Fruit fly (Drosophila melanogaster): ENCODE measurements around the gene CG13891.

DNA sequence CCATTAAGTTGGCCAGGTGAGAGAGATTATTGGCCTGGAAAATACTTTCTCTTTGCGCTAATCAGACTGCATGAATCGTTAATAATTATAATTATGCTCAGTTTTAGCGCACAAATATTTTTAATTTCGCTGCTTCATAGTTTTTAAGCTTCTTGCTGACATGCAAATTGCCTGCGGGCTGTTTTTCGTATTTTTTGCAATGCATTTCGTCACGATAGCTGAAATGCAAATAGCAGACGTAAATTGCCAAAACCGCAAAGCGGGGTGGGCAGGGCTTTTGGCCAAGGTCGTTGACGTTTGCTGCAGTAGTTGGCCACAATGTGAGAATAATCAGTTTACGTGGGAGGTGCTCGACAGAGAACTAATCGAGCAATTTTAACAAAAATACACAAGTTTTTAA lies 4.6 kb upstream of the CG13891 start:
- TF ChIP-seq Eip93F (GFP tag; optimal IDR thresholded peaks at IDR 0.05) (no peak), CG4318 (GFP tag; optimal IDR thresholded peaks at IDR 0.05) (no peak), CG16779 (tag; optimal IDR thresholded peaks at IDR 0.05) (no peak), Gug (GFP tag; IDR thresholded peaks at IDR 0.05) (no peak), dsx (GFP tag; optimal IDR thresholded peaks at IDR 0.05; ENCODE audit: poor library complexity, severe bottlenecking) (no peak), CG31627 (GFP tag; optimal IDR thresholded peaks at IDR 0.05) (no peak), svp (GFP tag) (no peak), Ets96B (tag; optimal IDR thresholded peaks at IDR 0.05) (no peak), ss (GFP tag; optimal IDR thresholded peaks at IDR 0.05) (no peak), CG8632 (GFP tag; optimal IDR thresholded peaks at IDR 0.05) (no peak), eg (GFP tag; IDR thresholded peaks at IDR 0.05) (no peak), CG15336 (GFP tag; IDR thresholded peaks at IDR 0.05) (no peak)
